ENCODE assay signal across 1 fruit fly cellular context in genomic region chr2L:3477057-3477755, dm6.
TF ChIP-seq lines count a peak whose summit lies in the region.

No protein-coding gene starts in this region.

TF ChIP-seq in whole organism, embryonic, 481 proteins besides CTCF, POLR2A, EP300 and RAD21 (continued from another document):
- peak; percentile 37; the same call in 1 of the 3 replicates for TF ChIP-seq Mrtf (GFP tag; IDR thresholded peaks at IDR 0.05; lab: Robert Waterston, UW)
- peak; percentile 50; the same call in 1 of the 2 replicates for TF ChIP-seq slbo (GFP tag; IDR thresholded peaks at IDR 0.05; lab: Robert Waterston, UW)
- TF ChIP-seq fd3F (GFP tag; optimal IDR thresholded peaks at IDR 0.05; lab: Kevin White, UChicago): peak; percentile 41
- TF ChIP-seq ken (GFP tag; IDR thresholded peaks at IDR 0.05; lab: Robert Waterston, UW): peak; percentile 6; the same call in 1 of the 3 replicates
- TF ChIP-seq CG34422 (GFP tag; IDR thresholded peaks at IDR 0.05; lab: Robert Waterston, UW): 0 out of 3 replicates have a peak, but pooled peaks have one; percentile 2
- TF ChIP-seq CG10267 (tag; optimal IDR thresholded peaks at IDR 0.05; lab: Kevin White, UChicago): peak; percentile 10
- peak; percentile 68 for TF ChIP-seq CG18619 (GFP tag; optimal IDR thresholded peaks at IDR 0.05; lab: Kevin White, UChicago)
- peak; percentile 44 for TF ChIP-seq az2 (GFP tag; optimal IDR thresholded peaks at IDR 0.05; lab: Kevin White, UChicago)
- TF ChIP-seq CG11723 (GFP tag; optimal IDR thresholded peaks at IDR 0.05; lab: Kevin White, UChicago): peak; percentile 40
- TF ChIP-seq lilli (GFP tag; optimal IDR thresholded peaks at IDR 0.05; lab: Kevin White, UChicago): peak; percentile 55
- TF ChIP-seq gem (tag; optimal IDR thresholded peaks at IDR 0.05; lab: Kevin White, UChicago): peak; percentile 64
- peak; percentile 60 for TF ChIP-seq CG7556 (GFP tag; optimal IDR thresholded peaks at IDR 0.05; lab: Kevin White, UChicago)
- peak; percentile 58 for TF ChIP-seq CG13775 (GFP tag; optimal IDR thresholded peaks at IDR 0.05; lab: Kevin White, UChicago)
- TF ChIP-seq CG9437 (GFP tag; optimal IDR thresholded peaks at IDR 0.05; lab: Kevin White, UChicago): peak; percentile 48
- peak; percentile 14; the same call in 1 of the 2 replicates for TF ChIP-seq H2.0 (GFP tag; IDR thresholded peaks at IDR 0.05; lab: Robert Waterston, UW)
- peak; percentile 43 for TF ChIP-seq schlank (tag; optimal IDR thresholded peaks at IDR 0.05; lab: Kevin White, UChicago)
- TF ChIP-seq B-H2 (GFP tag; optimal IDR thresholded peaks at IDR 0.05; lab: Kevin White, UChicago): peak; percentile 53
- peak; percentile 33 for TF ChIP-seq Ssrp (tag; optimal IDR thresholded peaks at IDR 0.05; lab: Kevin White, UChicago)
- peak; percentile 72 for TF ChIP-seq Med (GFP tag; lab: Kevin White, UChicago)
- TF ChIP-seq CG10209 (GFP tag; optimal IDR thresholded peaks at IDR 0.05; lab: Kevin White, UChicago): peak; percentile 52
- peak; percentile 29 for TF ChIP-seq CG4854 (GFP tag; optimal IDR thresholded peaks at IDR 0.05; lab: Kevin White, UChicago)
- peak; percentile 28 for TF ChIP-seq Hmr (GFP tag; optimal IDR thresholded peaks at IDR 0.05; lab: Kevin White, UChicago)
- TF ChIP-seq jing (GFP tag; optimal IDR thresholded peaks at IDR 0.05; lab: Kevin White, UChicago): no peak
- TF ChIP-seq CG17361 (GFP tag; IDR thresholded peaks at IDR 0.05; lab: Robert Waterston, UW): peak; percentile 47; the same call in 1 of the 3 replicates
- TF ChIP-seq CG12769 (tag; optimal IDR thresholded peaks at IDR 0.05; lab: Kevin White, UChicago): peak; percentile 85
- TF ChIP-seq Bteb2 (GFP tag; optimal IDR thresholded peaks at IDR 0.05; lab: Kevin White, UChicago): peak; percentile 50
- TF ChIP-seq CG5180 (GFP tag; optimal IDR thresholded peaks at IDR 0.05; lab: Kevin White, UChicago): no peak
- no peak for TF ChIP-seq kni (GFP tag; optimal IDR thresholded peaks at IDR 0.05; lab: Kevin White, UChicago)
- TF ChIP-seq prd (optimal IDR thresholded peaks at IDR 0.05; lab: Kevin White, UChicago): no peak
- peak; percentile 28; the same call in 1 of the 3 replicates for TF ChIP-seq prd (GFP tag; IDR thresholded peaks at IDR 0.05; lab: Robert Waterston, UW)
- no peak for TF ChIP-seq CG8290 (GFP tag; optimal IDR thresholded peaks at IDR 0.05; lab: Kevin White, UChicago)
- TF ChIP-seq CG8290 (tag; optimal IDR thresholded peaks at IDR 0.05; lab: Kevin White, UChicago): peak in 1 of 2 experiments; percentile 68
- TF ChIP-seq shn (GFP tag; optimal IDR thresholded peaks at IDR 0.05; lab: Kevin White, UChicago): peak; percentile 60
- TF ChIP-seq Hr78 (GFP tag; optimal IDR thresholded peaks at IDR 0.05; lab: Kevin White, UChicago): no peak
- peak; percentile 7 for TF ChIP-seq NC2α (GFP tag; optimal IDR thresholded peaks at IDR 0.05; lab: Kevin White, UChicago)
- peak; percentile 45 for TF ChIP-seq Ptx1 (GFP tag; IDR thresholded peaks at IDR 0.05; lab: Robert Waterston, UW)
- peak; percentile 56 for TF ChIP-seq grau (tag; optimal IDR thresholded peaks at IDR 0.05; lab: Kevin White, UChicago)
- no peak for TF ChIP-seq CG6854 (GFP tag; optimal IDR thresholded peaks at IDR 0.05; lab: Kevin White, UChicago)
- no peak for TF ChIP-seq Optix (GFP tag; IDR thresholded peaks at IDR 0.05; lab: Robert Waterston, UW)
- peak; percentile 33 for TF ChIP-seq tin (GFP tag; optimal IDR thresholded peaks at IDR 0.05; lab: Kevin White, UChicago)
- TF ChIP-seq CG30431 (GFP tag; optimal IDR thresholded peaks at IDR 0.05; lab: Kevin White, UChicago): no peak
- peak; percentile 5 for TF ChIP-seq CG3163 (GFP tag; optimal IDR thresholded peaks at IDR 0.05; lab: Kevin White, UChicago)
- TF ChIP-seq CG12391 (tag; optimal IDR thresholded peaks at IDR 0.05; lab: Kevin White, UChicago): peak; percentile 21
- TF ChIP-seq CG13624 (GFP tag; optimal IDR thresholded peaks at IDR 0.05; lab: Kevin White, UChicago): peak; percentile 36
- peak; percentile 19 for TF ChIP-seq fd96Cb (tag; optimal IDR thresholded peaks at IDR 0.05; lab: Kevin White, UChicago)
- peak; percentile 15 for TF ChIP-seq ind (GFP tag; optimal IDR thresholded peaks at IDR 0.05; lab: Kevin White, UChicago)
- 0 out of 3 replicates have a peak, but pooled peaks have one; percentile 22 for TF ChIP-seq ase (GFP tag; IDR thresholded peaks at IDR 0.05; lab: Robert Waterston, UW)
- peak; percentile 30 for TF ChIP-seq Dip3 (GFP tag; optimal IDR thresholded peaks at IDR 0.05; lab: Kevin White, UChicago)
- TF ChIP-seq tx (GFP tag; optimal IDR thresholded peaks at IDR 0.05; lab: Kevin White, UChicago): peak; percentile 37
- TF ChIP-seq nmo (GFP tag; optimal IDR thresholded peaks at IDR 0.05; lab: Kevin White, UChicago): peak; percentile 46
- peak; percentile 21 for TF ChIP-seq Atf3 (GFP tag; optimal IDR thresholded peaks at IDR 0.05; lab: Kevin White, UChicago)
- peak; percentile 2 for TF ChIP-seq CG10979 (tag; optimal IDR thresholded peaks at IDR 0.05; lab: Kevin White, UChicago)
- no peak for TF ChIP-seq Lpt (GFP tag; optimal IDR thresholded peaks at IDR 0.05; lab: Kevin White, UChicago)
- TF ChIP-seq CG12942 (GFP tag; optimal IDR thresholded peaks at IDR 0.05; lab: Kevin White, UChicago): peak; percentile 47
- TF ChIP-seq CG2712 (tag; optimal IDR thresholded peaks at IDR 0.05; lab: Kevin White, UChicago): peak; percentile 46
- TF ChIP-seq CG18476 (GFP tag; optimal IDR thresholded peaks at IDR 0.05; lab: Kevin White, UChicago): no peak
- peak; percentile 76 for TF ChIP-seq cwo (GFP tag; optimal IDR thresholded peaks at IDR 0.05; lab: Kevin White, UChicago)
- peak; percentile 74 for TF ChIP-seq ftz-f1 (GFP tag; optimal IDR thresholded peaks at IDR 0.05; lab: Kevin White, UChicago)
- TF ChIP-seq Sox100B (GFP tag; optimal IDR thresholded peaks at IDR 0.05; lab: Kevin White, UChicago): peak; percentile 48
- peak; percentile 27; the same call in 1 of the 3 replicates for TF ChIP-seq B-H1 (GFP tag; IDR thresholded peaks at IDR 0.05; lab: Robert Waterston, UW)
- TF ChIP-seq CG31441 (GFP tag; IDR thresholded peaks at IDR 0.05; lab: Robert Waterston, UW): no peak
- TF ChIP-seq crol (GFP tag; IDR thresholded peaks at IDR 0.05; lab: Robert Waterston, UW): peak; percentile 7; the same call in 1 of the 2 replicates
- no peak for TF ChIP-seq CG11247 (GFP tag; IDR thresholded peaks at IDR 0.05; lab: Robert Waterston, UW)
- peak; percentile 32 for TF ChIP-seq Xbp1 (GFP tag; optimal IDR thresholded peaks at IDR 0.05; lab: Kevin White, UChicago)
- TF ChIP-seq phol (tag; optimal IDR thresholded peaks at IDR 0.05; lab: Kevin White, UChicago): peak; percentile 21
- TF ChIP-seq nerfin-2 (GFP tag; IDR thresholded peaks at IDR 0.05; lab: Robert Waterston, UW; ENCODE audit: partially characterized antibody): no peak
- peak; percentile 16 for TF ChIP-seq CG1233 (GFP tag; optimal IDR thresholded peaks at IDR 0.05; lab: Kevin White, UChicago)
- TF ChIP-seq CG14014 (GFP tag; IDR thresholded peaks at IDR 0.05; lab: Robert Waterston, UW): peak; percentile 48; the same call in 1 of the 2 replicates
- peak; percentile 14 for TF ChIP-seq pb (GFP tag; optimal IDR thresholded peaks at IDR 0.05; lab: Kevin White, UChicago)
- TF ChIP-seq CG9609 (GFP tag; optimal IDR thresholded peaks at IDR 0.05; lab: Kevin White, UChicago): peak; percentile 44
- TF ChIP-seq Awh (GFP tag; IDR thresholded peaks at IDR 0.05; lab: Robert Waterston, UW): no peak
- TF ChIP-seq CG8944 (GFP tag; optimal IDR thresholded peaks at IDR 0.05; lab: Kevin White, UChicago): peak; percentile 19
- peak; percentile 38 for TF ChIP-seq sug (tag; optimal IDR thresholded peaks at IDR 0.05; lab: Kevin White, UChicago)
- TF ChIP-seq CG11504 (tag; optimal IDR thresholded peaks at IDR 0.05; lab: Kevin White, UChicago): peak; percentile 62
- 0 out of 3 replicates have a peak, but pooled peaks have one; percentile 14 for TF ChIP-seq CG6791 (GFP tag; IDR thresholded peaks at IDR 0.05; lab: Robert Waterston, UW; ENCODE audit: partially characterized antibody)
- TF ChIP-seq NFAT (GFP tag; IDR thresholded peaks at IDR 0.05; lab: Robert Waterston, UW): no peak
- TF ChIP-seq Aef1 (GFP tag; IDR thresholded peaks at IDR 0.05; lab: Robert Waterston, UW): peak; percentile 40; the same call in 1 of the 3 replicates
- peak; percentile 51 for TF ChIP-seq HLH54F (GFP tag; optimal IDR thresholded peaks at IDR 0.05; lab: Kevin White, UChicago)
- 0 out of 2 replicates have a peak, but pooled peaks have one; percentile 20 for TF ChIP-seq Xrp1 (GFP tag; IDR thresholded peaks at IDR 0.05; lab: Robert Waterston, UW)
- peak; percentile 17 for TF ChIP-seq pum (GFP tag; optimal IDR thresholded peaks at IDR 0.05; lab: Kevin White, UChicago)
- no peak for TF ChIP-seq CG9876 (GFP tag; optimal IDR thresholded peaks at IDR 0.05; lab: Kevin White, UChicago)
- TF ChIP-seq sens (GFP tag; lab: Kevin White, UChicago): peak; percentile 87
- TF ChIP-seq CG9215 (GFP tag; IDR thresholded peaks at IDR 0.05; lab: Robert Waterston, UW): peak; percentile 27; the same call in 1 of the 2 replicates
- TF ChIP-seq CG9817 (tag; optimal IDR thresholded peaks at IDR 0.05; lab: Kevin White, UChicago): peak; percentile 39
- TF ChIP-seq Oli (tag; optimal IDR thresholded peaks at IDR 0.05; lab: Kevin White, UChicago): peak; percentile 50
- TF ChIP-seq Ada2b (GFP tag; IDR thresholded peaks at IDR 0.05; lab: Robert Waterston, UW): peak; percentile 23; the same call in 1 of the 2 replicates
- TF ChIP-seq PHDP (tag; optimal IDR thresholded peaks at IDR 0.05; lab: Kevin White, UChicago): peak; percentile 44
- peak; percentile 11 for TF ChIP-seq CG15011 (GFP tag; optimal IDR thresholded peaks at IDR 0.05; lab: Kevin White, UChicago)
- no peak for TF ChIP-seq klu (GFP tag; IDR thresholded peaks at IDR 0.05; lab: Robert Waterston, UW)
- TF ChIP-seq CG17359 (tag; optimal IDR thresholded peaks at IDR 0.05; lab: Kevin White, UChicago): no peak
- peak; percentile 57 for TF ChIP-seq tio (GFP tag; optimal IDR thresholded peaks at IDR 0.05; lab: Kevin White, UChicago)
- TF ChIP-seq chn (GFP tag; optimal IDR thresholded peaks at IDR 0.05; lab: Kevin White, UChicago): peak; percentile 36
- no peak for TF ChIP-seq CG11093 (GFP tag; IDR thresholded peaks at IDR 0.05; lab: Robert Waterston, UW)
- TF ChIP-seq Myb (GFP tag; optimal IDR thresholded peaks at IDR 0.05; lab: Kevin White, UChicago): no peak
- no peak for TF ChIP-seq luna (GFP tag; optimal IDR thresholded peaks at IDR 0.05; lab: Kevin White, UChicago)
- no peak for TF ChIP-seq pros (GFP tag; optimal IDR thresholded peaks at IDR 0.05; lab: Kevin White, UChicago)
- no peak for TF ChIP-seq CG6254 (GFP tag; optimal IDR thresholded peaks at IDR 0.05; lab: Kevin White, UChicago)
- peak; percentile 48 for TF ChIP-seq CG13424 (tag; optimal IDR thresholded peaks at IDR 0.05; lab: Kevin White, UChicago)
- TF ChIP-seq CG12155 (GFP tag; optimal IDR thresholded peaks at IDR 0.05; lab: Kevin White, UChicago): peak; percentile 39
- TF ChIP-seq sisA (GFP tag; IDR thresholded peaks at IDR 0.05; lab: Robert Waterston, UW): peak; percentile 21; the same call in 1 of the 2 replicates
- peak; percentile 6 for TF ChIP-seq D19A (tag; optimal IDR thresholded peaks at IDR 0.05; lab: Kevin White, UChicago)
- peak; percentile 57 for TF ChIP-seq CG7786 (GFP tag; optimal IDR thresholded peaks at IDR 0.05; lab: Kevin White, UChicago)
- TF ChIP-seq Dek (tag; optimal IDR thresholded peaks at IDR 0.05; lab: Kevin White, UChicago): peak; percentile 14
- TF ChIP-seq mam (GFP tag; optimal IDR thresholded peaks at IDR 0.05; lab: Kevin White, UChicago): peak; percentile 51
- TF ChIP-seq Ets65A (GFP tag; lab: Kevin White, UChicago): peak; percentile 87
- peak; percentile 75 for TF ChIP-seq CG30403 (GFP tag; optimal IDR thresholded peaks at IDR 0.05; lab: Kevin White, UChicago)
- peak; percentile 4 for TF ChIP-seq CG16863 (GFP tag; optimal IDR thresholded peaks at IDR 0.05; lab: Kevin White, UChicago)
- peak; percentile 41 for TF ChIP-seq Hsf (GFP tag; optimal IDR thresholded peaks at IDR 0.05; lab: Kevin White, UChicago)
- no peak for TF ChIP-seq CG11398 (GFP tag; optimal IDR thresholded peaks at IDR 0.05; lab: Kevin White, UChicago)
- TF ChIP-seq Atf6 (GFP tag; IDR thresholded peaks at IDR 0.05; lab: Robert Waterston, UW): no peak
- TF ChIP-seq CG12659 (GFP tag; optimal IDR thresholded peaks at IDR 0.05; lab: Kevin White, UChicago): peak; percentile 45
- TF ChIP-seq sr (GFP tag; IDR thresholded peaks at IDR 0.05; lab: Robert Waterston, UW): peak; percentile 95
- TF ChIP-seq Pdp1 (GFP tag; optimal IDR thresholded peaks at IDR 0.05; lab: Kevin White, UChicago): peak; percentile 43 to 47
